Worm (Caenorhabditis elegans) whole organism, L2 larva: Measurements from ENCODE around the gene F25E5.16.

Experiments used
- C34F6.9 ChIP-seq: fragments of 150-350 bp; optimal IDR thresholded peaks from 2 replicates; lab custom pipeline; 2014; ENCODE audit warnings: missing biosample characterization, missing genetic modification characterization
- F13H6.1 ChIP-seq: sonication (generic microtip); optimal IDR thresholded peaks from 2 replicates; lab custom pipeline; 2016; ENCODE audit warnings: missing genetic modification characterization, missing compliant biosample characterization
- R02D3.7 ChIP-seq: fragments of 150-350 bp; optimal IDR thresholded peaks from 2 replicates; lab custom pipeline; 2014; ENCODE audit warnings: missing biosample characterization, missing genetic modification characterization
- Y55F3AM.14 ChIP-seq: fragments of 200-800 bp; sonication (Bioruptor generic); optimal IDR thresholded peaks from 2 replicates; lab custom pipeline; 2018; ENCODE audit warnings: mild to moderate bottlenecking, missing genetic modification characterization, missing compliant biosample characterization
- ZK546.5 ChIP-seq: sonication (generic microtip); optimal IDR thresholded peaks from 2 replicates; lab custom pipeline; 2017; ENCODE audit warnings: missing biosample characterization, missing genetic modification characterization
- alr-1 ChIP-seq: fragments of 150-350 bp; optimal IDR thresholded peaks from 2 replicates; lab custom pipeline; 2014; ENCODE audit warnings: missing biosample characterization, missing genetic modification characterization
- aly-2 ChIP-seq: fragments of 150-350 bp; optimal IDR thresholded peaks from 2 replicates; lab custom pipeline; 2014; ENCODE audit warnings: missing biosample characterization, missing genetic modification characterization
- ama-1 ChIP-seq: fragments of 150-350 bp; optimal IDR thresholded peaks from 2 replicates; lab custom pipeline; 2018; ENCODE audit warnings: inconsistent platforms
- blmp-1 ChIP-seq: sonication (generic microtip); optimal IDR thresholded peaks from 2 replicates; lab custom pipeline; 2017; ENCODE audit warnings: missing genetic modification characterization, mild to moderate bottlenecking, missing compliant biosample characterization, antibody characterized with exemption, moderate library complexity; ENCODE audit not compliant: insufficient read depth
- ceh-16 ChIP-seq: fragments of 150-350 bp; optimal IDR thresholded peaks from 2 replicates; lab custom pipeline; 2014; ENCODE audit warnings: missing biosample characterization, missing genetic modification characterization
- ceh-82 ChIP-seq: fragments of 150-350 bp; optimal IDR thresholded peaks from 2 replicates; lab custom pipeline; 2014; ENCODE audit warnings: missing biosample characterization, missing genetic modification characterization
- crh-2 ChIP-seq: sonication (generic microtip); optimal IDR thresholded peaks from 2 replicates; lab custom pipeline; 2017; ENCODE audit warnings: missing biosample characterization, missing genetic modification characterization
- dmd-4 ChIP-seq: sonication (generic microtip); optimal IDR thresholded peaks from 2 replicates; lab custom pipeline; 2017; ENCODE audit warnings: missing biosample characterization, missing genetic modification characterization
- egl-27 ChIP-seq: sonication (generic microtip); optimal IDR thresholded peaks from 3 replicates; lab custom pipeline; 2017; ENCODE audit warnings: missing biosample characterization, missing genetic modification reagents, missing genetic modification characterization
- elt-1 ChIP-seq: fragments of 150-350 bp; optimal IDR thresholded peaks from 2 replicates; lab custom pipeline; 2014; ENCODE audit warnings: missing biosample characterization, missing genetic modification characterization
- elt-3 ChIP-seq: sonication (generic microtip); optimal IDR thresholded peaks from 2 replicates; lab custom pipeline; 2017; ENCODE audit warnings: missing biosample characterization, missing genetic modification characterization
- fos-1 ChIP-seq: fragments of 150-350 bp; optimal IDR thresholded peaks from 2 replicates; lab custom pipeline; 2014; ENCODE audit warnings: missing biosample characterization, missing genetic modification characterization
- gmeb-1 ChIP-seq: fragments of 150-350 bp; optimal IDR thresholded peaks from 2 replicates; lab custom pipeline; 2014; ENCODE audit warnings: missing biosample characterization, missing genetic modification characterization
- lin-11 ChIP-seq: fragments of 150-350 bp; sonication (generic microtip); optimal IDR thresholded peaks from 2 replicates; lab custom pipeline; 2014; ENCODE audit warnings: missing biosample characterization, missing genetic modification characterization, inconsistent platforms, mixed read lengths
- lin-13 ChIP-seq: fragments of 150-350 bp; optimal IDR thresholded peaks from 2 replicates; lab custom pipeline; 2014; ENCODE audit warnings: missing biosample characterization, missing genetic modification reagents, missing genetic modification characterization
- lin-39 ChIP-seq: fragments of 150-350 bp; optimal IDR thresholded peaks from 2 replicates; lab custom pipeline; 2014; ENCODE audit warnings: missing biosample characterization, missing genetic modification reagents, missing genetic modification characterization
- lsy-2 ChIP-seq, 2 experiments: fragments of 150-350 bp in 1 of 2; sonication (generic microtip) in 1 of 2; optimal IDR thresholded peaks; 2 replicates each; lab custom pipeline; 2014 to 2017; ENCODE audit warnings: missing biosample characterization in 2 of 2, missing genetic modification characterization in 2 of 2
- mab-5 ChIP-seq: fragments of 150-350 bp; optimal IDR thresholded peaks from 2 replicates; lab custom pipeline; 2014; ENCODE audit warnings: missing biosample characterization, missing genetic modification characterization
- mbf-1 ChIP-seq: sonication (generic microtip); optimal IDR thresholded peaks from 2 replicates; lab custom pipeline; 2017; ENCODE audit warnings: missing biosample characterization, missing genetic modification characterization
- mdl-1 ChIP-seq, 2 experiments: fragments of 150-350 bp in 1 of 2; sonication (generic microtip) in 1 of 2; optimal IDR thresholded peaks; 2 replicates each; lab custom pipeline; 2017; ENCODE audit warnings: missing biosample characterization in 2 of 2, missing genetic modification characterization in 2 of 2
- nhr-10 ChIP-seq: sonication (generic microtip); optimal IDR thresholded peaks from 2 replicates; lab custom pipeline; 2017; ENCODE audit warnings: missing biosample characterization, missing genetic modification characterization
- nhr-11 ChIP-seq: fragments of 150-350 bp; optimal IDR thresholded peaks from 2 replicates; lab custom pipeline; 2014; ENCODE audit warnings: missing biosample characterization, missing genetic modification characterization
- nhr-12 ChIP-seq: fragments of 150-350 bp; optimal IDR thresholded peaks from 2 replicates; lab custom pipeline; 2014; ENCODE audit warnings: missing biosample characterization, missing genetic modification characterization
- nhr-129 ChIP-seq: fragments of 150-350 bp; optimal IDR thresholded peaks from 2 replicates; lab custom pipeline; 2014; ENCODE audit warnings: missing biosample characterization, missing genetic modification characterization
- nhr-21 ChIP-seq: fragments of 150-350 bp; optimal IDR thresholded peaks from 2 replicates; lab custom pipeline; 2014; ENCODE audit warnings: missing biosample characterization, missing genetic modification characterization
- nhr-23 ChIP-seq: fragments of 150-350 bp; optimal IDR thresholded peaks from 2 replicates; lab custom pipeline; 2014; ENCODE audit warnings: missing biosample characterization, missing genetic modification reagents, missing genetic modification characterization
- nhr-237 ChIP-seq: fragments of 150-350 bp; optimal IDR thresholded peaks from 2 replicates; lab custom pipeline; 2014; ENCODE audit warnings: missing biosample characterization, missing genetic modification characterization
- nhr-25 ChIP-seq: fragments of 150-350 bp; sonication (generic microtip); optimal IDR thresholded peaks from 3 replicates; lab custom pipeline; 2014; ENCODE audit warnings: missing biosample characterization, missing genetic modification characterization
- nhr-6 ChIP-seq: fragments of 150-350 bp; optimal IDR thresholded peaks from 2 replicates; lab custom pipeline; 2014; ENCODE audit warnings: missing biosample characterization, missing genetic modification characterization
- nhr-77 ChIP-seq: fragments of 150-350 bp; optimal IDR thresholded peaks from 2 replicates; lab custom pipeline; 2014; ENCODE audit warnings: missing biosample characterization, missing genetic modification characterization
- peb-1 ChIP-seq: fragments of 150-350 bp; optimal IDR thresholded peaks from 2 replicates; lab custom pipeline; 2014; ENCODE audit warnings: missing biosample characterization, missing genetic modification characterization
- sem-4 ChIP-seq: fragments of 150-350 bp; optimal IDR thresholded peaks from 2 replicates; lab custom pipeline; 2014; ENCODE audit warnings: missing biosample characterization, missing genetic modification reagents, missing genetic modification characterization
- skn-1 ChIP-seq: sonication (generic microtip); optimal IDR thresholded peaks from 2 replicates; lab custom pipeline; 2017; ENCODE audit warnings: missing biosample characterization, missing genetic modification characterization
- sma-3 ChIP-seq: sonication (generic microtip); optimal IDR thresholded peaks from 2 replicates; lab custom pipeline; 2016; ENCODE audit warnings: missing genetic modification reagents, missing genetic modification characterization, missing compliant biosample characterization
- sma-9 ChIP-seq, 2 experiments: fragments of 150-350 bp in 1 of 2; sonication (generic microtip) in 1 of 2; optimal IDR thresholded peaks; 2 replicates each; lab custom pipeline; 2014 to 2016; ENCODE audit warnings: missing genetic modification characterization in 2 of 2, mild to moderate bottlenecking in 1 of 2, missing biosample characterization in 1 of 2, missing compliant biosample characterization in 1 of 2, missing genetic modification reagents in 1 of 2, moderate library complexity in 1 of 2
- snpc-4 ChIP-seq: fragments of 150-350 bp; optimal IDR thresholded peaks from 2 replicates; lab custom pipeline; 2014; ENCODE audit warnings: missing biosample characterization, missing genetic modification characterization
- unc-39 ChIP-seq: fragments of 150-350 bp; optimal IDR thresholded peaks from 2 replicates; lab custom pipeline; 2014; ENCODE audit warnings: missing biosample characterization, missing genetic modification characterization
- unc-55 ChIP-seq: fragments of 150-350 bp; sonication (generic microtip); optimal IDR thresholded peaks from 3 replicates; lab custom pipeline; 2014; ENCODE audit warnings: missing biosample characterization, missing genetic modification reagents, missing genetic modification characterization
- unc-62 ChIP-seq: fragments of 150-350 bp; optimal IDR thresholded peaks from 2 replicates; lab custom pipeline; 2014; ENCODE audit warnings: missing biosample characterization, missing genetic modification reagents, missing genetic modification characterization
- zag-1 ChIP-seq: fragments of 150-350 bp; optimal IDR thresholded peaks from 2 replicates; lab custom pipeline; 2014; ENCODE audit warnings: missing biosample characterization, missing genetic modification characterization
- ztf-1 ChIP-seq: fragments of 200-800 bp; sonication (Bioruptor generic); conservative IDR thresholded peaks from 2 replicates; pipeline ENCODE4 v1.3.6; 2022; ENCODE audit warnings: missing genetic modification characterization, missing compliant biosample characterization
- ztf-11 ChIP-seq: sonication (generic microtip); optimal IDR thresholded peaks from 2 replicates; lab custom pipeline; 2017; ENCODE audit warnings: missing biosample characterization, missing genetic modification characterization
- ztf-4 ChIP-seq: fragments of 150-350 bp; optimal IDR thresholded peaks from 2 replicates; lab custom pipeline; 2014; ENCODE audit warnings: missing biosample characterization, missing genetic modification characterization

F25E5.16 gene

DNA sequence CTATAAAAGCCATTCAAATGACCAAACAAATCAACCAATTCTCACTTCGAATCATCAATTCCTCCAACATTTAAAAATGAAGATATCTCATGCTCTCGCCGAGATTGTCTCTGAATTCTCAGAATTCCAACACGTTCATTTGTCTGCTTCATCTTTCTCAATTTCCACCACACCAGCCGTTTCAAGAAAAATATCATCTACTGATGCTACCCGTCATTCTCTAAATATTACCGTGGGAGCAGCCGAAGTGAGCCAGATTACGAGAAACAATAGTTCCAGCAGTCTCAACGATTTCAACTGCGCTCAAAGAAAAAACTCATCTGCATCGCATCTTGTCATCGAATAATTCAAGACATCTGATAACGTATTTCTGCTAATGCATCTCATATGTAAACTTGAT lies 23.2 kb upstream of the F25E5.16 start, which contains the start of gene F18E3.12:
Gene F18E3.12, plus strand, starts transcription at position 77 of the 400 bp plus-strand sequence.
- no peak for TF ChIP-seq alr-1 (tag; lab: Kevin White, UChicago)
- TF ChIP-seq ama-1 (lab: Kevin White, UChicago), result peak; percentile 77
- TF ChIP-seq, all 48 proteins: peak for 1

DNA sequence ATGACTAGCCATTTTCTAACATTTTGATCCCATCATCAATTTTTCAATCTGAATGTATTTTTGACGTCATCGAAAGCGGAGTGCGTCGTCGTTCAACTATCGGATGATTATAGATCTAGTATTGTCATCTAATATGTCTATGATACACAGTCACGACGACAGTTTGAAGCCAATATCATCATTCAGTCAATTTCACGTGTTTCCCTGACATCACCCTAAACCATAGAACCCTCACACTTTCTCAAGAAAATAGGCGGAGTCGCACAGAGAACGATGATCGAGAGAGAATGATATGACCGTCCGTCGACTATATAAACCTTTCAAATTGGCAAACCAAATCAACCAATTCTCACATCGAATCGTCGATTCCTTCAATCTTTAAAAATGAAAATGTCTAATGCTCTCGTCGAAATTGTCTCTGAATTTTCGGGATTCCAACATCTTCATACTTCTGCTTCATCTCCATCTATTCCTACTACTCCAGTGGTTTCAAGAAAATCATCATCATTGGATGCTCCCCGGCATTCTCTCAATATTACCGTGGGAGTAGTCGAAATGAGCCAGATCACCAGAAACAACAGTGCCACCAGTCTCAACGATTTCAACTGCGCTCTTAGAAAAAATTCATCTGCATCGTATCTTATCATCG lies 22.2 kb upstream of the F25E5.16 start, which contains the start of gene F18E3.13:
Gene F18E3.13, plus strand, starts transcription at position 385 of the 649 bp plus-strand sequence.
- TF ChIP-seq ztf-1 (no peak), nhr-129 (peak; percentile 69), mdl-1 (tag; optimal IDR thresholded peaks at IDR 0.05; lab: Kevin White, UChicago) (peak; percentile 7 to 63), ztf-11 (tag; lab: Kevin White, UChicago) (no peak), peb-1 (tag; lab: Kevin White, UChicago) (no peak), C34F6.9 (tag; lab: Kevin White, UChicago) (no peak), snpc-4 (tag; lab: Kevin White, UChicago) (no peak), aly-2 (tag; lab: Kevin White, UChicago) (no peak), elt-1 (tag; lab: Kevin White, UChicago) (no peak), nhr-77 (tag; lab: Kevin White, UChicago) (no peak), skn-1 (tag; lab: Kevin White, UChicago) (no peak), alr-1 (tag; lab: Kevin White, UChicago) (no peak), zag-1 (no peak), nhr-6 (tag; lab: Kevin White, UChicago) (peak; percentile 63), lin-39 (no peak), unc-62 (GFP tag; lab: Kevin White, UChicago) (no peak), lsy-2 (tag; optimal IDR thresholded peaks at IDR 0.05; lab: Kevin White, UChicago) (peak in 1 of 2 experiments; percentile 25), mab-5 (tag; lab: Kevin White, UChicago) (no peak), ceh-16 (no peak), mbf-1 (tag; lab: Kevin White, UChicago) (no peak), sma-9 (GFP tag; optimal IDR thresholded peaks at IDR 0.05; lab: Kevin White, UChicago) (peak; percentile 95), sma-9 (tag; optimal IDR thresholded peaks at IDR 0.05; lab: Kevin White, UChicago) (no peak), sem-4 (peak; percentile 48), dmd-4 (tag; lab: Kevin White, UChicago) (no peak), crh-2 (tag; lab: Kevin White, UChicago) (no peak), unc-55 (no peak), F13H6.1 (tag; lab: Kevin White, UChicago) (peak; percentile 35), nhr-11 (tag; lab: Kevin White, UChicago) (no peak), nhr-23 (tag; lab: Kevin White, UChicago) (no peak), nhr-21 (tag; lab: Kevin White, UChicago) (peak; percentile 97), ceh-82 (no peak), ama-1 (lab: Kevin White, UChicago) (peak; percentile 86), Y55F3AM.14 (GFP tag; lab: Kevin White, UChicago) (peak; percentile 46), egl-27 (tag; lab: Kevin White, UChicago) (peak; percentile 65), lin-11 (no peak), sma-3 (GFP tag; lab: Kevin White, UChicago) (peak; percentile 94), gmeb-1 (no peak), nhr-12 (no peak), fos-1 (tag; lab: Kevin White, UChicago) (peak; percentile 21), nhr-10 (tag; lab: Kevin White, UChicago) (no peak), ztf-4 (tag; lab: Kevin White, UChicago) (no peak), nhr-237 (tag; lab: Kevin White, UChicago) (no peak), unc-39 (no peak), blmp-1 (tag; lab: Kevin White, UChicago) (peak; percentile 94), lin-13 (GFP tag; lab: Kevin White, UChicago) (no peak), nhr-25 (tag; lab: Kevin White, UChicago) (peak; percentile 93), elt-3 (tag; lab: Kevin White, UChicago) (no peak), ZK546.5 (tag; lab: Kevin White, UChicago) (no peak), R02D3.7 (tag; lab: Kevin White, UChicago) (no peak)
- TF ChIP-seq, all 48 proteins: peak for 15
